Worm (Caenorhabditis elegans) whole organism, midembryonic: Measurements from ENCODE around the gene vhp-1.

Experiments
- T22C8.4 ChIP-seq: fragments of 200-800 bp; sonication (Bioruptor generic); IDR thresholded peaks from 2 replicates; pipeline ENCODE4 v1.3.6; 2022; ENCODE audit warnings: missing genetic modification characterization, missing compliant biosample characterization
- cog-1 ChIP-seq: sonication (generic microtip); optimal IDR thresholded peaks from 2 replicates; lab custom pipeline; 2016; ENCODE audit warnings: missing genetic modification characterization, missing compliant biosample characterization
- flt-1 ChIP-seq: fragments of 200-800 bp; sonication (Bioruptor generic); IDR thresholded peaks from 2 replicates; pipeline ENCODE4 v1.3.6; 2022; ENCODE audit warnings: missing genetic modification characterization, missing compliant biosample characterization
- klf-2 ChIP-seq: fragments of 200-800 bp; sonication (Bioruptor generic); conservative IDR thresholded peaks from 2 replicates; pipeline ENCODE4 v1.3.6; 2022; ENCODE audit warnings: missing genetic modification reagents, missing genetic modification characterization, missing compliant biosample characterization
- ztf-29 ChIP-seq: fragments of 200-800 bp; sonication (Bioruptor generic); IDR thresholded peaks from 2 replicates; pipeline ENCODE4 v1.3.6; 2022; ENCODE audit warnings: missing genetic modification reagents, missing genetic modification characterization, missing compliant biosample characterization

DNA sequence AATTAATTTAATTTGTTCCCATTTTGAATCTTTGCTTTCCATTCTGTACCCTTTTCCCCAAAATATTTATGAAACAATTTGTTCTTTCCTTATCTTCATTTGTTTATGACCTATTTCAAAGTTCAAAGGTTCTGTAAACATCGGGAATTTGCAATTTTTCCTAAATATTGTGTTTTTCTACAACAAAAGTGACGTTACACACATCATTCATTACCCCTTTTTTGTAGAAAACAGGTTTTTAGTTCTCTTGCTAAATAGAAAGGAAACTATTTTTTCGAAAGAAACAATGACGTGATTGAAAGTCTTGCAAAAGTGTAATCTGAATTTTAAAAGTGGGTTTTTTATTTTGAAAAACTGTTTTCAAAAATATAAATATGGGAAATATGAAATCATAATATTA, 1.6 kb downstream of the vhp-1 start:
- TF ChIP-seq klf-2 (GFP tag; lab: Robert Waterston, UW) (no peak), cog-1 (tag; lab: Kevin White, UChicago) (no peak), ztf-29 (GFP tag; lab: Robert Waterston, UW) (no peak), flt-1 (GFP tag; lab: Robert Waterston, UW) (no peak), T22C8.4 (no peak)
